Fruit fly (Drosophila melanogaster) whole organism, embryonic: ENCODE data around the gene mRpS33.

Experiments
- Abd-B ChIP-seq: fragments of 200-800 bp; sonication (Bioruptor generic); optimal IDR thresholded peaks from 2 replicates; lab custom pipeline; 2018; ENCODE audit warnings: missing biosample characterization, mild to moderate bottlenecking, missing genetic modification characterization, moderate library complexity
- Awh ChIP-seq: fragments of 200-800 bp; sonication (Bioruptor generic); IDR thresholded peaks from 2 replicates; pipeline ENCODE4, ENCODE4 v1.3.6; 2022; ENCODE audit warnings: missing biosample characterization, missing genetic modification characterization
- CG1233 ChIP-seq: fragments of 200-800 bp; sonication (Bioruptor generic); optimal IDR thresholded peaks from 4 replicates; lab custom pipeline; 2018; ENCODE audit warnings: missing biosample characterization, mild to moderate bottlenecking, missing genetic modification characterization
- CG13894 ChIP-seq: fragments of 200-800 bp; sonication (Bioruptor generic); optimal IDR thresholded peaks from 3 replicates; lab custom pipeline; 2018; ENCODE audit warnings: missing biosample characterization, mild to moderate bottlenecking, missing genetic modification characterization, moderate library complexity
- CG15479 ChIP-seq: fragments of 200-800 bp; sonication (Bioruptor generic); optimal IDR thresholded peaks from 3 replicates; lab custom pipeline; 2019; ENCODE audit warnings: missing biosample characterization, mild to moderate bottlenecking, missing genetic modification characterization, moderate library complexity
- CG17328 ChIP-seq: fragments of 200-800 bp; sonication (Bioruptor generic); IDR thresholded peaks from 2 replicates; pipeline ENCODE4 v1.3.6; 2022; ENCODE audit warnings: missing biosample characterization, missing genetic modification characterization
- CG17385 ChIP-seq: fragments of 200-800 bp; sonication (Bioruptor generic); optimal IDR thresholded peaks from 3 replicates; lab custom pipeline; 2018; ENCODE audit warnings: missing biosample characterization, mild to moderate bottlenecking, missing genetic modification characterization
- CG18262 ChIP-seq: fragments of 200-800 bp; optimal IDR thresholded peaks from 3 replicates; lab custom pipeline; 2019; ENCODE audit warnings: missing biosample characterization, mild to moderate bottlenecking, missing genetic modification characterization, moderate library complexity
- CG2889 ChIP-seq: fragments of 200-800 bp; sonication (Bioruptor generic); IDR thresholded peaks from 3 replicates; pipeline ENCODE4 v1.3.6; 2022; ENCODE audit warnings: missing biosample characterization, missing genetic modification characterization
- CG34224 ChIP-seq: fragments of 200-800 bp; sonication (Bioruptor generic); IDR thresholded peaks from 3 replicates; pipeline ENCODE4 v1.3.6; 2022; ENCODE audit warnings: missing biosample characterization, missing genetic modification characterization; ENCODE audit not compliant: partially characterized antibody
- CG34376 ChIP-seq: fragments of 200-800 bp; sonication (Bioruptor generic); optimal IDR thresholded peaks from 2 replicates; lab custom pipeline; 2018; ENCODE audit warnings: missing biosample characterization, mild to moderate bottlenecking, missing genetic modification characterization
- CG42726 ChIP-seq: fragments of 200-800 bp; sonication (Bioruptor generic); IDR thresholded peaks from 2 replicates; pipeline ENCODE4 v1.3.6; 2022; ENCODE audit warnings: missing biosample characterization, missing genetic modification characterization; ENCODE audit not compliant: partially characterized antibody
- CG4282 ChIP-seq: fragments of 200-800 bp; sonication (Bioruptor generic); optimal IDR thresholded peaks from 2 replicates; lab custom pipeline; 2016; ENCODE audit warnings: missing biosample characterization, missing genetic modification characterization
- CG4707 ChIP-seq: fragments of 200-800 bp; sonication (Bioruptor generic); optimal IDR thresholded peaks from 2 replicates; lab custom pipeline; 2018; ENCODE audit warnings: missing biosample characterization, mild to moderate bottlenecking, missing genetic modification characterization, moderate library complexity
- CG4730 ChIP-seq: fragments of 200-800 bp; sonication (Bioruptor generic); IDR thresholded peaks from 2 replicates; pipeline ENCODE4 v1.3.6; 2022; ENCODE audit warnings: missing biosample characterization, missing genetic modification characterization
- CG5953 ChIP-seq: fragments of 200-800 bp; sonication (Bioruptor generic); IDR thresholded peaks from 2 replicates; pipeline ENCODE4 v1.3.6; 2022; ENCODE audit warnings: missing biosample characterization, missing genetic modification characterization
- CG6175 ChIP-seq: fragments of 200-800 bp; sonication (Bioruptor generic); IDR thresholded peaks from 3 replicates; pipeline ENCODE4 v1.3.6; 2022; ENCODE audit warnings: missing biosample characterization, missing genetic modification characterization
- CG7271 ChIP-seq: fragments of 200-800 bp; sonication (Bioruptor generic); optimal IDR thresholded peaks from 2 replicates; lab custom pipeline; 2018; ENCODE audit warnings: missing biosample characterization, mild to moderate bottlenecking, missing genetic modification characterization, moderate library complexity
- CG7372 ChIP-seq: fragments of 200-800 bp; sonication (Bioruptor generic); IDR thresholded peaks from 2 replicates; pipeline ENCODE4 v1.3.6; 2022; ENCODE audit warnings: missing biosample characterization, missing genetic modification characterization
- CG9727 ChIP-seq: fragments of 200-800 bp; sonication (Bioruptor generic); optimal IDR thresholded peaks from 3 replicates; lab custom pipeline; 2017; ENCODE audit warnings: missing biosample characterization, mild to moderate bottlenecking, missing genetic modification characterization
- CoRest ChIP-seq: fragments of 200-800 bp; sonication (Bioruptor generic); optimal IDR thresholded peaks from 3 replicates; lab custom pipeline; 2018; ENCODE audit warnings: missing biosample characterization, mild to moderate bottlenecking, missing genetic modification characterization, moderate library complexity
- Dad ChIP-seq: fragments of 200-800 bp; sonication (Bioruptor generic); optimal IDR thresholded peaks from 3 replicates; lab custom pipeline; 2016; ENCODE audit warnings: missing biosample characterization, missing genetic modification characterization
- Dref ChIP-seq: fragments of 200-800 bp; sonication (Bioruptor generic); IDR thresholded peaks from 2 replicates; pipeline ENCODE4 v1.3.6; 2022; ENCODE audit warnings: missing biosample characterization, missing genetic modification characterization
- Ets65A ChIP-seq: fragments of 200-800 bp; sonication (Bioruptor generic); peaks from one replicate; lab custom pipeline; 2016; ENCODE audit warnings: missing biosample characterization, missing genetic modification characterization
- Fer2 ChIP-seq: fragments of 200-800 bp; sonication (Bioruptor generic); optimal IDR thresholded peaks from 2 replicates; lab custom pipeline; 2018; ENCODE audit warnings: missing biosample characterization, mild to moderate bottlenecking, missing genetic modification characterization, moderate library complexity
- H2.0 ChIP-seq: fragments of 200-800 bp; sonication (Bioruptor generic); IDR thresholded peaks from 2 replicates; pipeline ENCODE4 v1.3.6; 2022; ENCODE audit warnings: missing biosample characterization, missing genetic modification characterization
- Poxn ChIP-seq: fragments of 200-800 bp; sonication (Bioruptor generic); IDR thresholded peaks from 2 replicates; pipeline ENCODE4 v1.3.6; 2022; ENCODE audit warnings: missing biosample characterization, missing genetic modification characterization
- Spps ChIP-seq: fragments of 200-800 bp; sonication (Bioruptor generic); optimal IDR thresholded peaks from 2 replicates; lab custom pipeline; 2018; ENCODE audit warnings: missing biosample characterization, mild to moderate bottlenecking, missing genetic modification characterization
- Sry-δ ChIP-seq: fragments of 200-800 bp; sonication (Bioruptor generic); optimal IDR thresholded peaks from 2 replicates; lab custom pipeline; 2016; ENCODE audit warnings: missing biosample characterization, missing genetic modification characterization
- Taf1 ChIP-seq: fragments of 200-800 bp; sonication (Bioruptor generic); IDR thresholded peaks from 2 replicates; pipeline ENCODE4 v1.3.6; 2022; ENCODE audit warnings: missing biosample characterization, missing genetic modification characterization
- Xrp1 ChIP-seq: fragments of 200-800 bp; sonication (Bioruptor generic); IDR thresholded peaks from 2 replicates; pipeline ENCODE4 v1.3.6; 2022; ENCODE audit warnings: missing biosample characterization, missing genetic modification characterization
- aop ChIP-seq: fragments of 200-800 bp; sonication (Bioruptor generic); IDR thresholded peaks from 2 replicates; pipeline ENCODE4 v1.3.6; 2022; ENCODE audit warnings: missing biosample characterization, missing genetic modification characterization
- ase ChIP-seq: fragments of 200-800 bp; sonication (Bioruptor generic); IDR thresholded peaks from 3 replicates; pipeline ENCODE4 v1.3.6; 2022; ENCODE audit warnings: missing biosample characterization, missing genetic modification characterization
- bowl ChIP-seq: fragments of 200-800 bp; sonication (Bioruptor generic); IDR thresholded peaks from 2 replicates; pipeline ENCODE4 v1.3.6; 2022; ENCODE audit warnings: missing biosample characterization, missing genetic modification characterization
- chinmo ChIP-seq: fragments of 200-800 bp; sonication (Bioruptor generic); IDR thresholded peaks from 4 replicates; pipeline ENCODE4 v1.3.6; 2022; ENCODE audit warnings: missing biosample characterization, missing genetic modification characterization; ENCODE audit not compliant: partially characterized antibody
- eve ChIP-seq, 2 experiments: fragments of >200 bp; optimal IDR thresholded peaks; 2 replicates each; lab custom pipeline; 2017; ENCODE audit warnings: missing biosample characterization in 2 of 2, missing genetic modification characterization in 2 of 2
- grau ChIP-seq: fragments of 200-800 bp; optimal IDR thresholded peaks from 3 replicates; lab custom pipeline; 2019; ENCODE audit warnings: missing biosample characterization, mild to moderate bottlenecking, missing genetic modification characterization, moderate library complexity
- hb ChIP-seq: fragments of 200-800 bp; sonication (Bioruptor generic); IDR thresholded peaks from 3 replicates; pipeline ENCODE4 v1.3.6; 2022; ENCODE audit warnings: missing biosample characterization, missing genetic modification characterization; ENCODE audit not compliant: partially characterized antibody
- hbn ChIP-seq: fragments of 200-800 bp; sonication (Bioruptor generic); IDR thresholded peaks from 2 replicates; pipeline ENCODE4 v1.3.6; 2022; ENCODE audit warnings: missing biosample characterization, missing genetic modification characterization; ENCODE audit not compliant: partially characterized antibody
- mam ChIP-seq: fragments of 200-800 bp; sonication (Bioruptor generic); optimal IDR thresholded peaks from 3 replicates; lab custom pipeline; 2016; ENCODE audit warnings: missing biosample characterization, missing genetic modification characterization
- peb ChIP-seq: fragments of 200-800 bp; sonication (Bioruptor generic); IDR thresholded peaks from 2 replicates; pipeline ENCODE4 v1.3.6; 2022; ENCODE audit warnings: missing biosample characterization, missing genetic modification characterization
- pfk ChIP-seq: fragments of 200-800 bp; sonication (Bioruptor generic); optimal IDR thresholded peaks from 2 replicates; lab custom pipeline; 2018; ENCODE audit warnings: missing biosample characterization, mild to moderate bottlenecking, missing genetic modification characterization, moderate library complexity
- pum ChIP-seq: fragments of 200-800 bp; sonication (Bioruptor generic); optimal IDR thresholded peaks from 2 replicates; lab custom pipeline; 2016; ENCODE audit warnings: missing biosample characterization, missing genetic modification characterization
- ro ChIP-seq: fragments of 200-800 bp; sonication (Bioruptor generic); IDR thresholded peaks from 2 replicates; pipeline ENCODE4 v1.3.6; 2022; ENCODE audit warnings: missing biosample characterization, missing genetic modification characterization
- sc ChIP-seq, 3 experiments: fragments of >200 bp in 2 of 3; fragments of 200-800 bp in 1 of 3; sonication (Bioruptor generic) in 1 of 3; optimal IDR thresholded peaks; 2 replicates in 2 of 3; 3 replicates in 1 of 3; lab custom pipeline; 2017; ENCODE audit warnings: mild to moderate bottlenecking in 1 of 3, missing biosample characterization in 1 of 3, missing genetic modification characterization in 1 of 3, missing genetic modification reagents in 1 of 3
- scrt ChIP-seq: fragments of 200-800 bp; sonication (Bioruptor generic); optimal IDR thresholded peaks from 2 replicates; lab custom pipeline; 2018; ENCODE audit warnings: missing biosample characterization, mild to moderate bottlenecking, missing genetic modification characterization, moderate library complexity
- tna ChIP-seq: fragments of 200-800 bp; sonication (Bioruptor generic); IDR thresholded peaks from 2 replicates; pipeline ENCODE4 v1.3.6; 2022; ENCODE audit warnings: missing biosample characterization, missing genetic modification characterization; ENCODE audit not compliant: partially characterized antibody
- tup ChIP-seq: fragments of 200-800 bp; sonication (Bioruptor generic); optimal IDR thresholded peaks from 2 replicates; lab custom pipeline; 2016; ENCODE audit warnings: missing biosample characterization, mild to moderate bottlenecking, missing genetic modification characterization, moderate library complexity
- zen2 ChIP-seq: fragments of 200-800 bp; sonication (Bioruptor generic); IDR thresholded peaks from 3 replicates; pipeline ENCODE4 v1.3.6; 2022; ENCODE audit warnings: missing biosample characterization, missing genetic modification characterization; ENCODE audit not compliant: partially characterized antibody
- zfh1 ChIP-seq: fragments of 200-800 bp; sonication (Bioruptor generic); IDR thresholded peaks from 3 replicates; pipeline ENCODE4 v1.3.6; 2022; ENCODE audit warnings: missing biosample characterization, missing genetic modification characterization

Gene mRpS33

dm6 chr3R:16442937-16443336, 6.5 kb upstream of the mRpS33 start, which contains the start of the genes Ttc1 and CG14882 (continued):
- no peak; the same call in 1 of the 2 replicates for TF ChIP-seq aop
- peak; percentile 76 for TF ChIP-seq Poxn
- no peak; the same call in 2 of the 3 replicates for TF ChIP-seq zen2 (GFP tag; lab: Robert Waterston, UW)
- TF ChIP-seq hb: peak; percentile 53; the same call in 1 of the 3 replicates
- TF ChIP-seq mam (GFP tag; lab: Kevin White, UChicago): peak; percentile 84
- peak; percentile 53 for TF ChIP-seq CG1233 (GFP tag; lab: Kevin White, UChicago)
- peak; percentile 49 for TF ChIP-seq Sry-δ (GFP tag; lab: Kevin White, UChicago)
- peak; percentile 85 for TF ChIP-seq pum
- peak; percentile 92 for TF ChIP-seq H2.0 (GFP tag; lab: Robert Waterston, UW)
- peak; percentile 84 for TF ChIP-seq bowl (GFP tag; lab: Robert Waterston, UW)
- no peak for TF ChIP-seq CG13894 (tag; lab: Kevin White, UChicago)
- TF ChIP-seq CG18262 (tag; lab: Kevin White, UChicago): peak; percentile 81
- TF ChIP-seq CG2889 (GFP tag; lab: Robert Waterston, UW): peak; percentile 91
- no peak for TF ChIP-seq sc (optimal IDR thresholded peaks at IDR 0.05; lab: Kevin White, UChicago)
- peak; percentile 61 for TF ChIP-seq sc (GFP tag; optimal IDR thresholded peaks at IDR 0.05; lab: Kevin White, UChicago)
- no peak for TF ChIP-seq chinmo (GFP tag; lab: Robert Waterston, UW)
- TF ChIP-seq CG9727: peak; percentile 75
- peak; percentile 73 for TF ChIP-seq Dref (GFP tag; lab: Robert Waterston, UW)
- TF ChIP-seq CG4707: peak; percentile 54
- no peak for TF ChIP-seq CG15479 (GFP tag; lab: Kevin White, UChicago)
- peak; percentile 78 for TF ChIP-seq peb (GFP tag; lab: Robert Waterston, UW)
- TF ChIP-seq Xrp1: peak; percentile 77
- peak; percentile 94 for TF ChIP-seq CG17328 (GFP tag; lab: Robert Waterston, UW)
- TF ChIP-seq Dad: peak; percentile 89
- no peak for TF ChIP-seq Abd-B (GFP tag; lab: Kevin White, UChicago)
- peak; percentile 79 for TF ChIP-seq Awh (GFP tag; lab: Robert Waterston, UW)
- peak; percentile 91 for TF ChIP-seq zfh1 (GFP tag; lab: Robert Waterston, UW)
- TF ChIP-seq scrt: peak; percentile 15
- TF ChIP-seq grau (tag; lab: Kevin White, UChicago): peak; percentile 83
- no peak for TF ChIP-seq eve (GFP tag; optimal IDR thresholded peaks at IDR 0.05; lab: Kevin White, UChicago)
- peak; percentile 45; the same call in 1 of the 2 replicates for TF ChIP-seq tna (GFP tag; lab: Robert Waterston, UW)
- TF ChIP-seq hbn (GFP tag; lab: Robert Waterston, UW): peak; percentile 58
- TF ChIP-seq CG34224 (GFP tag; lab: Robert Waterston, UW): peak; percentile 54; the same call in 2 of the 3 replicates
- TF ChIP-seq Fer2 (tag; lab: Kevin White, UChicago): peak; percentile 63
- no peak; the same call in 1 of the 2 replicates for TF ChIP-seq ro (GFP tag; lab: Robert Waterston, UW)
- TF ChIP-seq CG34376 (GFP tag; lab: Kevin White, UChicago): peak; percentile 70
- TF ChIP-seq pfk (GFP tag; lab: Kevin White, UChicago): no peak
- peak; percentile 84 for TF ChIP-seq CG17385
- peak; percentile 77 for TF ChIP-seq Taf1 (GFP tag; lab: Robert Waterston, UW)
- peak; percentile 67; the same call in 1 of the 3 replicates for TF ChIP-seq CG6175 (GFP tag; lab: Robert Waterston, UW)
- TF ChIP-seq Spps: peak; percentile 44
- TF ChIP-seq CG5953 (GFP tag; lab: Robert Waterston, UW): peak; percentile 81
- TF ChIP-seq Ets65A (GFP tag; lab: Kevin White, UChicago): peak; percentile 94
- TF ChIP-seq tup: peak; percentile 82
- TF ChIP-seq CG4282 (GFP tag; lab: Kevin White, UChicago): peak; percentile 72
- TF ChIP-seq CG7271: no peak
- peak; percentile 87 for TF ChIP-seq ase (GFP tag; lab: Robert Waterston, UW)
- TF ChIP-seq CoRest (tag; lab: Kevin White, UChicago): peak; percentile 85
- TF ChIP-seq CG42726 (GFP tag; lab: Robert Waterston, UW): no peak
- TF ChIP-seq CG7372 (GFP tag; lab: Robert Waterston, UW): peak; percentile 72
- peak; percentile 47 for TF ChIP-seq CG4730
